Worm (Caenorhabditis elegans): ENCODE results near the gene spig-7.

DNA sequence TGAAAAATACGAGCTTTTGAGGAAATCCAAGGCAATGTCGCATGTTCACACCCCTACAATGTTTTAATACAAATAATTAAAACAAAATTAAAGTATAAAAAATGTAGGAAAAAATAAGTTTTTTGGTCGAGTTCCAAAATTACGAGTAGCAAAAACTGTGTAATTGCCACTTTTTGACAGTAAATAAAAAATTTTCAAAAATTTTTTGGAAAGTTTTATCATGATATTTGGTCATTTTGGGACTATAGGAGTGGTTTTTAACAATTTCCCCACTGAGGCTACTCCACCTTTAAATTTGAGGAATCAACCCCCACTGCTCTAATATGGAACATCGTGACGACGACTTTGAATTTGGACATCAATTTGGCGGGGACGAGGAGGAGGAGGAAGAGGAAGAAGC lies 27.1 kb upstream of the spig-7 start, which contains the start of gene gid-8:
- TF ChIP-seq crh-2 (tag; optimal IDR thresholded peaks at IDR 0.05) (no peak), fos-1 (tag; optimal IDR thresholded peaks at IDR 0.05) (no peak), lin-11 (tag; optimal IDR thresholded peaks at IDR 0.05) (no peak), skn-1 (tag; optimal IDR thresholded peaks at IDR 0.05) (no peak), nhr-77 (tag; optimal IDR thresholded peaks at IDR 0.05) (no peak), aly-2 (tag; optimal IDR thresholded peaks at IDR 0.05) (no peak), ztf-1 (GFP tag; conservative IDR thresholded peaks at IDR 0.05) (no peak), lin-39 (tag; optimal IDR thresholded peaks at IDR 0.05) (no peak)

All from whole organism, L2 larva.